Worm (Caenorhabditis elegans): Measurements from ENCODE around the gene B0334.10.

The B0334.10 gene

ce11 chrII:11484600-11484999 is 33.7 kb upstream of the B0334.10 start:
- TF ChIP-seq snpc-1.2 (GFP tag; IDR thresholded peaks at IDR 0.05) (peak; percentile 92), hlh-11 (tag; optimal IDR thresholded peaks at IDR 0.05) (peak; percentile 73), egl-27 (tag; optimal IDR thresholded peaks at IDR 0.05) (no peak), duxl-1 (tag; optimal IDR thresholded peaks at IDR 0.05; ENCODE audit: poor library complexity) (peak; percentile 72), T20F7.1 (GFP tag; optimal IDR thresholded peaks at IDR 0.05) (no peak), lin-29 (GFP tag; IDR thresholded peaks at IDR 0.05) (peak; percentile 84), unc-39 (tag; optimal IDR thresholded peaks at IDR 0.05) (no peak), mxl-3 (GFP tag; optimal IDR thresholded peaks at IDR 0.05) (peak; percentile 88), nhr-11 (tag; optimal IDR thresholded peaks at IDR 0.05) (no peak), mdt-29 (GFP tag; IDR thresholded peaks at IDR 0.05) (peak; percentile 87), nhr-48 (tag; optimal IDR thresholded peaks at IDR 0.05) (peak; percentile 76), tra-1 (GFP tag; IDR thresholded peaks at IDR 0.05) (peak; percentile 93), spr-3 (GFP tag; optimal IDR thresholded peaks at IDR 0.05) (peak; percentile 87), ZK337.2 (GFP tag; IDR thresholded peaks at IDR 0.05) (peak; percentile 91), dmd-9 (GFP tag; IDR thresholded peaks at IDR 0.05) (peak; percentile 93), nhr-102 (tag; optimal IDR thresholded peaks at IDR 0.05) (peak; percentile 75), nhr-25 (tag; optimal IDR thresholded peaks at IDR 0.05; ENCODE audit: borderline replicate concordance, insufficient read depth) (peak; percentile 44), nhr-42 (GFP tag; IDR thresholded peaks at IDR 0.05) (peak; percentile 84), zfp-2 (tag; optimal IDR thresholded peaks at IDR 0.05) (peak; percentile 70), unc-62 (GFP tag; optimal IDR thresholded peaks at IDR 0.05 in 1 of 2) (peak in 1 of 2 experiments; percentile 37), unc-62 (tag; optimal IDR thresholded peaks at IDR 0.05) (no peak), lin-13 (GFP tag; optimal IDR thresholded peaks at IDR 0.05) (peak; percentile 73), ctbp-1 (GFP tag; IDR thresholded peaks at IDR 0.05) (peak; percentile 95), ztf-7 (tag; optimal IDR thresholded peaks at IDR 0.05) (no peak), pha-4 (GFP tag; IDR thresholded peaks at IDR 0.05) (peak; percentile 96), pha-4 (tag; optimal IDR thresholded peaks at IDR 0.05) (no peak), daf-12 (tag; optimal IDR thresholded peaks at IDR 0.05) (no peak), lin-39 (tag; optimal IDR thresholded peaks at IDR 0.05) (no peak), dve-1 (tag; optimal IDR thresholded peaks at IDR 0.05; ENCODE audit: insufficient read depth) (peak; percentile 78), vab-7 (GFP tag; IDR thresholded peaks at IDR 0.05) (peak; percentile 98), ama-1 (optimal IDR thresholded peaks at IDR 0.05) (no peak), mes-2 (tag; optimal IDR thresholded peaks at IDR 0.05; ENCODE audit: poor library complexity, severe bottlenecking) (peak; percentile 88), lir-3 (tag; optimal IDR thresholded peaks at IDR 0.05) (peak; percentile 87), unc-130 (GFP tag; optimal IDR thresholded peaks at IDR 0.05) (peak; percentile 85), fos-1 (tag; optimal IDR thresholded peaks at IDR 0.05) (no peak), spr-1 (tag; optimal IDR thresholded peaks at IDR 0.05) (peak; percentile 89), hmg-1.1 (GFP tag; IDR thresholded peaks at IDR 0.05) (peak; percentile 95), lin-15B (tag; optimal IDR thresholded peaks at IDR 0.05) (no peak), nhr-10 (tag; optimal IDR thresholded peaks at IDR 0.05) (no peak), hif-1 (tag; optimal IDR thresholded peaks at IDR 0.05) (peak; percentile 44 to 84), F10B5.3 (tag; optimal IDR thresholded peaks at IDR 0.05) (peak; percentile 77), daf-16 (GFP tag; optimal IDR thresholded peaks at IDR 0.05) (peak; percentile 61 to 91), daf-16 (tag; optimal IDR thresholded peaks at IDR 0.05) (peak; percentile 68), lin-1 (GFP tag; IDR thresholded peaks at IDR 0.05) (peak; percentile 92), egl-43 (GFP tag; IDR thresholded peaks at IDR 0.05) (peak; percentile 99), daf-8 (GFP tag; IDR thresholded peaks at IDR 0.05) (no peak), T26A8.4 (GFP tag; IDR thresholded peaks at IDR 0.05) (peak; percentile 88), daf-19 (GFP tag; conservative IDR thresholded peaks at IDR 0.05) (peak; percentile 97), rbr-2 (tag; optimal IDR thresholded peaks at IDR 0.05) (peak; percentile 87), Y75B8A.6 (GFP tag; IDR thresholded peaks at IDR 0.05) (peak; percentile 87), set-16 (GFP tag; IDR thresholded peaks at IDR 0.05) (peak; percentile 56; the same call in 1 of the 2 replicates)

Data from whole organism, L4 larva.